Worm (Caenorhabditis elegans) whole organism, early embryonic: ENCODE measurements around the gene C27B7.5.

Experiments
- B0310.2 ChIP-seq: sonication (generic microtip); optimal IDR thresholded peaks from 2 replicates; lab custom pipeline; 2016; ENCODE audit warnings: mild to moderate bottlenecking, missing genetic modification characterization, missing compliant biosample characterization
- F13C5.2 ChIP-seq: sonication (generic microtip); optimal IDR thresholded peaks from 2 replicates; lab custom pipeline; 2017; ENCODE audit warnings: mild to moderate bottlenecking, missing genetic modification characterization, inconsistent platforms, missing compliant biosample characterization
- aly-1 ChIP-seq: sonication (generic microtip); optimal IDR thresholded peaks from 2 replicates; lab custom pipeline; 2016; ENCODE audit warnings: missing genetic modification characterization, missing compliant biosample characterization
- ama-1 ChIP-seq: fragments of 150-350 bp; optimal IDR thresholded peaks from 2 replicates; lab custom pipeline; 2014
- ceh-13 ChIP-seq: fragments of 200-800 bp; sonication (Bioruptor generic); optimal IDR thresholded peaks from 2 replicates; lab custom pipeline; 2018; ENCODE audit warnings: mild to moderate bottlenecking, missing genetic modification characterization, missing compliant biosample characterization
- ceh-36 ChIP-seq: sonication (generic microtip); optimal IDR thresholded peaks from 2 replicates; lab custom pipeline; 2016; ENCODE audit warnings: missing genetic modification characterization, inconsistent platforms, missing compliant biosample characterization
- ets-7 ChIP-seq: sonication (generic microtip); optimal IDR thresholded peaks from 2 replicates; lab custom pipeline; 2016; ENCODE audit warnings: missing genotype, missing genetic modification characterization, missing compliant biosample characterization
- flt-1 ChIP-seq: fragments of 200-800 bp; sonication (Bioruptor generic); IDR thresholded peaks from 2 replicates; pipeline ENCODE4 v1.3.6; 2022; ENCODE audit warnings: missing genetic modification characterization, missing compliant biosample characterization
- hmbx-1 ChIP-seq: sonication (generic microtip); optimal IDR thresholded peaks from 2 replicates; lab custom pipeline; 2016; ENCODE audit warnings: mild to moderate bottlenecking, missing genetic modification characterization, missing compliant biosample characterization
- hmg-4 ChIP-seq: fragments of 200-800 bp; sonication (Bioruptor generic); optimal IDR thresholded peaks from 2 replicates; lab custom pipeline; 2018; ENCODE audit warnings: mild to moderate bottlenecking, missing genetic modification characterization, missing compliant biosample characterization
- hnd-1 ChIP-seq: sonication (generic microtip); optimal IDR thresholded peaks from 2 replicates; lab custom pipeline; 2016; ENCODE audit warnings: missing genetic modification characterization, missing compliant biosample characterization
- pes-1 ChIP-seq: fragments of 200-800 bp; sonication (Bioruptor generic); IDR thresholded peaks from 2 replicates; pipeline ENCODE4 v1.3.6; 2022; ENCODE audit warnings: missing genetic modification reagents, missing genetic modification characterization, missing compliant biosample characterization
- scrt-1 ChIP-seq: fragments of 200-800 bp; sonication (Bioruptor generic); IDR thresholded peaks from 2 replicates; pipeline ENCODE4 v1.3.6; 2022; ENCODE audit warnings: missing genetic modification characterization, missing compliant biosample characterization
- sea-1 ChIP-seq: fragments of 200-800 bp; sonication (Bioruptor generic); conservative IDR thresholded peaks from 2 replicates; pipeline ENCODE4 v1.3.6; 2022; ENCODE audit warnings: missing genetic modification characterization, missing compliant biosample characterization
- tbx-11 ChIP-seq: fragments of 200-800 bp; sonication (Bioruptor generic); IDR thresholded peaks from 2 replicates; pipeline ENCODE4 v1.3.6; 2022; ENCODE audit warnings: missing genetic modification characterization, missing compliant biosample characterization
- tbx-37 ChIP-seq: fragments of 200-800 bp; sonication (Bioruptor generic); conservative IDR thresholded peaks from 2 replicates; pipeline ENCODE4 v1.3.6; 2022; ENCODE audit warnings: missing genetic modification reagents, missing genetic modification characterization, missing compliant biosample characterization
- tra-4 ChIP-seq: sonication (generic microtip); optimal IDR thresholded peaks from 2 replicates; lab custom pipeline; 2017; ENCODE audit warnings: missing genetic modification characterization, missing compliant biosample characterization

The C27B7.5 gene

DNA sequence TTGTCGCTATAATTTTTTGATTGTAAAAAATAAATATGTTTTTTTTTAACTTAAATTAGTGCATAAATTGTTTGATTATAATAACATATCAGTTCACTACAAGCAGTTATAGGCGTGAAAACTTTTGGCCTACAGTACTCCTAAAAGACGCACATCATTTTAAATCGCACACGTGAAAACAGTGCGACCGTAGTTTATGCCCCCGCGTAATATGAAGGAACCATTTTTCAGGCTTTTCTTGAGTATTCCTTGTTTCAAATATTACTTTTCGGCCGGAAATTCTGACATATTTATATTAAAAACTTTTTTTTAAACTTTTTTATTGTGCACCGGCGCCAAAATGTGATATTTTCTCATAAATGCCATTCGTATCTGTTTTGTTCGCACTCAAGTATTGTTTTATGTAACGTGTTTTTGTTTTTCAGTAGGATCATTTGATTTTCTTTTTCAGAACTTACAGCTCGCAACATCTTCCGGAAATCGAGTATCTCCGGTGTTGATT lies 12.9 kb upstream of the C27B7.5 start, which contains the start of gene oma-1:
Gene oma-1, plus strand, starts transcription at position 452 of the 502 bp plus-strand sequence.
- no peak for TF ChIP-seq B0310.2 (tag; lab: Kevin White, UChicago)
- TF ChIP-seq scrt-1 (GFP tag; lab: Robert Waterston, UW): no peak
- TF ChIP-seq hmbx-1: no peak
- no peak for TF ChIP-seq ceh-13 (GFP tag; lab: Kevin White, UChicago)
- no peak for TF ChIP-seq hnd-1 (tag; lab: Kevin White, UChicago)
- no peak for TF ChIP-seq pes-1 (GFP tag; lab: Robert Waterston, UW)
- no peak for TF ChIP-seq aly-1 (tag; lab: Kevin White, UChicago)

DNA sequence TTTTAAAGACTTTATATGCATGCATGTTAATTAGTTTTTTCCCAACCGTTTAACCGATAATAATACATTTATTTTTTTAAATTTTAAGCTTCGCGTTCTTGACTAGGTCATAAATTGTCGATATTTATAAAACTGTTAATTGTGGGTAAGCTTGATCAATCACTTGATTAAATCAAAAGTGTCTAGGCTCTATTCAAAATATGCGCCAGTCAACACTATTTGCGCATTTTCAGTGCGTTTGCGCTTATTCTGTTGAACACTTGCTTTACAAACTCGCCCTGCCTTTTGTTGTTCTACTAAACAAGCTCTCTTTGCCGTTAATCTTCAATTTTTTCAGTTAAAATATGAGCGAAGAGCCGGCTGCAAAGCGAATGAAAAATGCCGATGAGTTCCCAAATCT lies 10.3 kb upstream of the C27B7.5 start, which contains the start of gene spr-2:
Gene spr-2, plus strand, starts transcription at position 332 of the 400 bp plus-strand sequence.
- TF ChIP-seq flt-1 (GFP tag; lab: Robert Waterston, UW): no peak
- TF ChIP-seq ama-1: no peak
- TF ChIP-seq hmbx-1: no peak
- TF ChIP-seq hnd-1 (tag; lab: Kevin White, UChicago): no peak
- no peak for TF ChIP-seq F13C5.2 (tag; lab: Kevin White, UChicago)
- no peak for TF ChIP-seq tbx-11 (GFP tag; lab: Robert Waterston, UW)
- no peak for TF ChIP-seq tra-4
- TF ChIP-seq pes-1 (GFP tag; lab: Robert Waterston, UW): no peak
- TF ChIP-seq sea-1 (GFP tag; lab: Robert Waterston, UW): no peak
- TF ChIP-seq tbx-37 (GFP tag; lab: Robert Waterston, UW): no peak
- TF ChIP-seq B0310.2 (tag; lab: Kevin White, UChicago): no peak
- no peak for TF ChIP-seq aly-1 (tag; lab: Kevin White, UChicago)
- no peak for TF ChIP-seq hmg-4 (GFP tag; lab: Kevin White, UChicago)
- no peak for TF ChIP-seq scrt-1 (GFP tag; lab: Robert Waterston, UW)

DNA sequence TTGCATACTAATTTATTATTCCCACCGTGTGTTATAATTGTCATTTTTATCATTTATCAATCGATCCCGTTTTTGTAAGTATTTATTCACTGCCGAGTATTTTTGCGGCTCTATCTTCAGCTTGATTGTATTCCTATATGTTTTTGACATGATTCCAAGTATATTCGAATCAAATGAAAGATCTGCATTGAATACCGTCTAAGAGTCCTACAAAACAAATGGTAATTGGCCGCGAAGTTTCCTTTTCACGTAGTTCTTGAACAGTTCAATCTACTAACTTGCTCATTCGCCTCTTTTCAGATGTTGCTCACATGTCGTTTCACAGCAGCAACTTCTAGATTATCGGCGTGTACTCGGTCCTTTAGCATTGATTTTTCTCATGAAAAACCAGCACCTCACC lies 8.9 kb upstream of the C27B7.5 start, which contains the start of gene C27B7.2:
Gene C27B7.2, plus strand, starts transcription at position 301 of the 400 bp plus-strand sequence.
- TF ChIP-seq tbx-11 (GFP tag; lab: Robert Waterston, UW) (no peak), B0310.2 (tag; lab: Kevin White, UChicago) (no peak), F13C5.2 (tag; lab: Kevin White, UChicago) (no peak), aly-1 (tag; lab: Kevin White, UChicago) (no peak), ceh-36 (no peak), hmg-4 (GFP tag; lab: Kevin White, UChicago) (no peak), hnd-1 (tag; lab: Kevin White, UChicago) (no peak), tbx-37 (GFP tag; lab: Robert Waterston, UW) (no peak), hmbx-1 (no peak), pes-1 (GFP tag; lab: Robert Waterston, UW) (no peak), tra-4 (no peak), ets-7 (tag; lab: Kevin White, UChicago) (no peak), ceh-13 (GFP tag; lab: Kevin White, UChicago) (no peak), ama-1 (no peak), scrt-1 (GFP tag; lab: Robert Waterston, UW) (no peak), flt-1 (GFP tag; lab: Robert Waterston, UW) (no peak), sea-1 (GFP tag; lab: Robert Waterston, UW) (no peak)

DNA sequence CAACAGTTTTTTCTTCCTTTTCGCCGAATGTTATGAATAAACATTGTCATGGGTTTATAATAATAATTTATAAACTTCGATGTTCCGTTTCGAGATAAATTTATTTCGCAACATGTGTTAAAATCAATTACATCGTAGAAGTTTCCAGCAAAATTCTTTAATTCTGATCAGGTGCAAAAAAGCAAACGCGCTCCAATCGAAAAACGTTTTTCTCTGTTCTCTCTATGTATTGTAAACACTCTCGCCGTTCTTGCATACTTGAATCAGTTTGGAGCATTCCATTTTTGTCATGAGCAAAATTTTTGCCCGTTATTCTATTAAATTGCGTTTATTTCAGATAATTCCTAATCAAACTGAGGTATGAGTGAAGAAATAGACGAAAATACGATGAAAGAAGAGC lies 7.7 kb upstream of the C27B7.5 start, which contains the start of gene rad-54.L2:
Gene rad-54.L2, plus strand, starts transcription at position 332 of the 400 bp plus-strand sequence.
- TF ChIP-seq F13C5.2 (tag; lab: Kevin White, UChicago) (peak; percentile 7), tra-4 (no peak)

DNA sequence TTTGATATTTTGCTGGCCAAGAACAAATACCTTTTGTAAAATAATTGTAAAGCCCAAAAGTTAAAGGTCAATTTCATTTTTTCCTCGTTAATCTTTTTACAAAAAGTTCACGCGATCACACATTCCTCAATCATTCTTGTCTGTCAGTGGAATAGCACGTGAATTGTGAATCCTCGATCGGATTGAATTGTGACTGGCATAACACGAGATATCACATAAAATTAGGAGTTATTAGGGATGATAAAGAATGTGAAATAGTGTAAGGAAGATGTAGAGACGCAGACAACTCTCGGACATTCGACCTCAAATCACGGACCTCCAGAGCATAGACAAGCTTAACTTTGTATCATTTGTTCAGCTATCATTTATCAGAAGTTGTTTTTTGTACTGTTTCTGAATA lies 4.7 kb downstream of the C27B7.5 start, which contains the start of gene C27B7.6:
Gene C27B7.6, minus strand, starts transcription at position 182 of the 400 bp plus-strand sequence.
- no peak for TF ChIP-seq tra-4
- TF ChIP-seq hnd-1 (tag; lab: Kevin White, UChicago): no peak
- TF ChIP-seq tbx-11 (GFP tag; lab: Robert Waterston, UW): no peak
- no peak for TF ChIP-seq ceh-13 (GFP tag; lab: Kevin White, UChicago)
- no peak for TF ChIP-seq F13C5.2 (tag; lab: Kevin White, UChicago)
- TF ChIP-seq ets-7 (tag; lab: Kevin White, UChicago): no peak
- no peak for TF ChIP-seq aly-1 (tag; lab: Kevin White, UChicago)
- no peak for TF ChIP-seq tbx-37 (GFP tag; lab: Robert Waterston, UW)
- no peak for TF ChIP-seq B0310.2 (tag; lab: Kevin White, UChicago)
- TF ChIP-seq hmbx-1: no peak
- no peak for TF ChIP-seq hmg-4 (GFP tag; lab: Kevin White, UChicago)
- no peak for TF ChIP-seq pes-1 (GFP tag; lab: Robert Waterston, UW)
- no peak for TF ChIP-seq sea-1 (GFP tag; lab: Robert Waterston, UW)
- no peak for TF ChIP-seq flt-1 (GFP tag; lab: Robert Waterston, UW)

ce11 chrIV:8906743-8907142 lies 5.3 kb downstream of the C27B7.5 start, which contains the start of gene C27B7.7:
C27B7.7 (plus strand) TSS chrIV:8907043.
- TF ChIP-seq F13C5.2 (tag; lab: Kevin White, UChicago) (no peak), tbx-11 (GFP tag; lab: Robert Waterston, UW) (no peak), aly-1 (tag; lab: Kevin White, UChicago) (no peak), tbx-37 (GFP tag; lab: Robert Waterston, UW) (no peak), tra-4 (no peak), ama-1 (no peak), hmg-4 (GFP tag; lab: Kevin White, UChicago) (no peak), pes-1 (GFP tag; lab: Robert Waterston, UW) (no peak), ceh-36 (no peak), ceh-13 (GFP tag; lab: Kevin White, UChicago) (no peak), flt-1 (GFP tag; lab: Robert Waterston, UW) (no peak), scrt-1 (GFP tag; lab: Robert Waterston, UW) (no peak), B0310.2 (tag; lab: Kevin White, UChicago) (no peak)

DNA sequence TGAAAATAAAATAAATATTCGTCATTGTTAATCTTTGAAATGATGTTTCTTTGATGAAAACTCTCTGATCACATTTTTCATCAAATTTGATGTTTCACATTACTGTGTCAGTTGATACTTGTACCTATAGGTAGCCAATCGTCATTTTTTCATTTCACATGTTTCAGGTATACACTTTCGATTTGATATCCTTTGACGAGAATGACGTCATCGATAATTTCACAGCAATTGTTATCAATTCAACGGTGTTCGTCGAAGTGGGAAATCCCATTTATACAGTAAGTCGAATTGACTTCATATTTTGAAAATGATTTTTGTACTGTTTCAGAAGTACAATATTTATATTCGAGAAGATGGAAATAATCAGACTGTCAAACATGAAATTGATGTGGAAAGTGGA lies 12.7 kb downstream of the C27B7.5 start:
- TF ChIP-seq flt-1 (GFP tag; lab: Robert Waterston, UW) (no peak), F13C5.2 (tag; lab: Kevin White, UChicago) (no peak), ceh-36 (no peak)
